Worm (Caenorhabditis elegans) whole organism, mixed stage, embryonic: ENCODE measurements around the gene C13A2.10.

ENCODE experiments used
- M03D4.4 ChIP-seq: sonication (generic microtip); optimal IDR thresholded peaks from 2 replicates; lab custom pipeline; 2017; ENCODE audit warnings: mild to moderate bottlenecking, missing genetic modification characterization, missing compliant biosample characterization
- bed-3 ChIP-seq: fragments of 200-800 bp; sonication (Bioruptor generic); optimal IDR thresholded peaks from 3 replicates; lab custom pipeline; 2018; ENCODE audit warnings: mild to moderate bottlenecking, missing genetic modification characterization, moderate library complexity, missing compliant biosample characterization
- blmp-1 ChIP-seq: fragments of 150-350 bp; optimal IDR thresholded peaks from 2 replicates; lab custom pipeline; 2014; ENCODE audit warnings: missing biosample characterization, missing genetic modification characterization
- ceh-39 ChIP-seq: fragments of 150-350 bp; optimal IDR thresholded peaks from 2 replicates; lab custom pipeline; 2014; ENCODE audit warnings: missing biosample characterization, missing genetic modification characterization
- ceh-43 ChIP-seq: fragments of 200-800 bp; sonication (Bioruptor generic); optimal IDR thresholded peaks from 2 replicates; lab custom pipeline; 2018; ENCODE audit warnings: mild to moderate bottlenecking, missing genetic modification characterization, moderate library complexity, missing compliant biosample characterization
- ceh-83 ChIP-seq: fragments of 200-800 bp; sonication (Bioruptor generic); optimal IDR thresholded peaks from 2 replicates; lab custom pipeline; 2018; ENCODE audit warnings: mild to moderate bottlenecking, missing genetic modification characterization, missing compliant biosample characterization
- ces-1 ChIP-seq: fragments of 150-350 bp; optimal IDR thresholded peaks from 2 replicates; lab custom pipeline; 2014; ENCODE audit warnings: missing biosample characterization, missing genetic modification reagents, missing genetic modification characterization
- cnd-1 ChIP-seq: fragments of 200-800 bp; sonication (Bioruptor generic); optimal IDR thresholded peaks from 2 replicates; lab custom pipeline; 2018; ENCODE audit warnings: mild to moderate bottlenecking, missing genetic modification characterization, missing compliant biosample characterization
- drap-1 ChIP-seq: fragments of 200-800 bp; sonication (Bioruptor generic); optimal IDR thresholded peaks from 3 replicates; lab custom pipeline; 2018; ENCODE audit warnings: mild to moderate bottlenecking, missing genetic modification characterization, missing compliant biosample characterization
- elt-1 ChIP-seq: sonication (generic microtip); optimal IDR thresholded peaks from 2 replicates; lab custom pipeline; 2017; ENCODE audit warnings: missing genetic modification characterization, mild to moderate bottlenecking, missing compliant biosample characterization, antibody characterized with exemption, moderate library complexity, borderline replicate concordance; ENCODE audit not compliant: insufficient read depth
- flh-1 ChIP-seq: fragments of 200-800 bp; sonication (Bioruptor generic); optimal IDR thresholded peaks from 2 replicates; lab custom pipeline; 2018; ENCODE audit warnings: mild to moderate bottlenecking, missing genetic modification characterization, moderate library complexity, missing compliant biosample characterization
- ham-2 ChIP-seq: fragments of 200-800 bp; sonication (Bioruptor generic); optimal IDR thresholded peaks from 2 replicates; lab custom pipeline; 2018; ENCODE audit warnings: mild to moderate bottlenecking, missing genetic modification characterization, missing compliant biosample characterization
- hlh-1 ChIP-seq: fragments of 150-350 bp; optimal IDR thresholded peaks from 2 replicates; lab custom pipeline; 2014; ENCODE audit warnings: missing biosample characterization, missing genetic modification reagents, missing genetic modification characterization
- lin-13 ChIP-seq: fragments of 150-350 bp; optimal IDR thresholded peaks from 2 replicates; lab custom pipeline; 2014; ENCODE audit warnings: missing biosample characterization, missing genetic modification characterization
- lin-32 ChIP-seq: fragments of 200-800 bp; sonication (Bioruptor generic); optimal IDR thresholded peaks from 2 replicates; lab custom pipeline; 2018; ENCODE audit warnings: mild to moderate bottlenecking, missing genetic modification characterization, missing compliant biosample characterization
- lsy-2 ChIP-seq: fragments of 150-350 bp; optimal IDR thresholded peaks from 2 replicates; lab custom pipeline; 2014; ENCODE audit warnings: missing biosample characterization, missing genetic modification characterization
- mab-5 ChIP-seq: fragments of 150-350 bp; optimal IDR thresholded peaks from 2 replicates; lab custom pipeline; 2014; ENCODE audit warnings: missing biosample characterization, missing genetic modification characterization
- mep-1 ChIP-seq: fragments of 150-350 bp; optimal IDR thresholded peaks from 2 replicates; lab custom pipeline; 2017; ENCODE audit warnings: missing biosample characterization, missing genetic modification reagents, missing genetic modification characterization, inconsistent platforms
- mls-2 ChIP-seq: sonication (generic microtip); optimal IDR thresholded peaks from 2 replicates; lab custom pipeline; 2016; ENCODE audit warnings: mild to moderate bottlenecking, missing genetic modification characterization, moderate library complexity, missing compliant biosample characterization
- nhr-12 ChIP-seq: fragments of 150-350 bp; optimal IDR thresholded peaks from 2 replicates; lab custom pipeline; 2014; ENCODE audit warnings: missing biosample characterization, missing genetic modification characterization
- nhr-2 ChIP-seq: fragments of 150-350 bp; optimal IDR thresholded peaks from 2 replicates; lab custom pipeline; 2014; ENCODE audit warnings: missing biosample characterization, missing genetic modification characterization
- nhr-237 ChIP-seq: fragments of 150-350 bp; optimal IDR thresholded peaks from 2 replicates; lab custom pipeline; 2014; ENCODE audit warnings: missing biosample characterization, missing genetic modification characterization
- nhr-28 ChIP-seq: fragments of 150-350 bp; optimal IDR thresholded peaks from 2 replicates; lab custom pipeline; 2014; ENCODE audit warnings: missing biosample characterization, missing genetic modification characterization
- nhr-76 ChIP-seq: sonication (generic microtip); optimal IDR thresholded peaks from 2 replicates; lab custom pipeline; 2017; ENCODE audit warnings: missing biosample characterization, missing genetic modification characterization
- pha-4 ChIP-seq: fragments of 150-350 bp; optimal IDR thresholded peaks from 2 replicates; lab custom pipeline; 2018; ENCODE audit warnings: missing biosample characterization, missing genetic modification reagents, missing genetic modification characterization
- sem-2 ChIP-seq: fragments of 200-800 bp; sonication (Bioruptor generic); optimal IDR thresholded peaks from 2 replicates; lab custom pipeline; 2018; ENCODE audit warnings: mild to moderate bottlenecking, missing genetic modification characterization, missing compliant biosample characterization
- snpc-4 ChIP-seq: fragments of 150-350 bp; optimal IDR thresholded peaks from 2 replicates; lab custom pipeline; 2014; ENCODE audit warnings: missing biosample characterization, missing genetic modification characterization
- sptf-1 ChIP-seq: sonication (generic microtip); optimal IDR thresholded peaks from 2 replicates; lab custom pipeline; 2017; ENCODE audit warnings: mild to moderate bottlenecking, missing genetic modification characterization, moderate library complexity, missing compliant biosample characterization
- tbx-8 ChIP-seq: fragments of 200-800 bp; sonication (Bioruptor generic); optimal IDR thresholded peaks from 2 replicates; lab custom pipeline; 2018; ENCODE audit warnings: mild to moderate bottlenecking, missing genetic modification characterization, moderate library complexity, missing compliant biosample characterization
- unc-120 ChIP-seq: sonication (generic microtip); optimal IDR thresholded peaks from 2 replicates; lab custom pipeline; 2017; ENCODE audit warnings: missing genetic modification characterization, missing compliant biosample characterization; ENCODE audit not compliant: poor library complexity, severe bottlenecking
- unc-39 ChIP-seq: fragments of 150-350 bp; optimal IDR thresholded peaks from 2 replicates; lab custom pipeline; 2014; ENCODE audit warnings: missing biosample characterization, missing genetic modification characterization
- unc-62 ChIP-seq: fragments of 150-350 bp; optimal IDR thresholded peaks from 2 replicates; lab custom pipeline; 2014; ENCODE audit warnings: missing biosample characterization, missing genetic modification reagents, missing genetic modification characterization
- zip-8 ChIP-seq: fragments of 150-350 bp; optimal IDR thresholded peaks from 2 replicates; lab custom pipeline; 2014; ENCODE audit warnings: missing biosample characterization, missing genetic modification characterization
- ztf-11 ChIP-seq: fragments of 150-350 bp; optimal IDR thresholded peaks from 2 replicates; lab custom pipeline; 2014; ENCODE audit warnings: missing biosample characterization, missing genetic modification characterization

C13A2.10 gene

DNA sequence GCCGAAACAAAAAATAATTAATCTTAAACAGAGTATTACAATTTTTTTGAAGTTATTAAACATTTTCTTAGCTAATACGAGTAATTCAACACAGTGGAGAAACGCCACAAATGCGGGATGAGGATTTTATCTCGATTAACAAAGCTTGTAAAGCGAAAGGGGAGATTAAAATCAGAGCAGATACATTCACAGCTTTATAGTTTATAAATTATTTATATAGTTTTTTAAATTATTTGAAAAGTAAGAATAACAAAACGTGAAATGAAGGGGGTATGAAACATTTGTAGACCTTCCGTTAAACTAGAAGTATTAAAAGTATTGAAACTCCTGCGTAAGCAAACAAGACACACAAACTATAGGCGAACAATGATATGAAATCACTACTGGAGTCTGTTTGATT, 19.8 kb downstream of the C13A2.10 start, which contains the start of gene C05C8.8:
Gene C05C8.8, minus strand, starts transcription at position 101 of the 400 bp plus-strand sequence.
- TF ChIP-seq nhr-28 (tag; lab: Kevin White, UChicago) (no peak), snpc-4 (tag; lab: Kevin White, UChicago) (no peak), sem-2 (GFP tag; lab: Kevin White, UChicago) (no peak), M03D4.4 (tag; lab: Kevin White, UChicago) (no peak), unc-62 (GFP tag; lab: Kevin White, UChicago) (no peak), unc-120 (no peak), drap-1 (no peak), cnd-1 (tag; lab: Kevin White, UChicago) (no peak), mls-2 (no peak), lin-13 (tag; lab: Kevin White, UChicago) (no peak), sptf-1 (tag; lab: Kevin White, UChicago) (no peak), mep-1 (tag; lab: Kevin White, UChicago) (no peak), flh-1 (GFP tag; lab: Kevin White, UChicago) (no peak), ceh-83 (GFP tag; lab: Kevin White, UChicago) (no peak), blmp-1 (tag; lab: Kevin White, UChicago) (no peak), nhr-2 (tag; lab: Kevin White, UChicago) (no peak), ham-2 (GFP tag; lab: Kevin White, UChicago) (no peak)

DNA sequence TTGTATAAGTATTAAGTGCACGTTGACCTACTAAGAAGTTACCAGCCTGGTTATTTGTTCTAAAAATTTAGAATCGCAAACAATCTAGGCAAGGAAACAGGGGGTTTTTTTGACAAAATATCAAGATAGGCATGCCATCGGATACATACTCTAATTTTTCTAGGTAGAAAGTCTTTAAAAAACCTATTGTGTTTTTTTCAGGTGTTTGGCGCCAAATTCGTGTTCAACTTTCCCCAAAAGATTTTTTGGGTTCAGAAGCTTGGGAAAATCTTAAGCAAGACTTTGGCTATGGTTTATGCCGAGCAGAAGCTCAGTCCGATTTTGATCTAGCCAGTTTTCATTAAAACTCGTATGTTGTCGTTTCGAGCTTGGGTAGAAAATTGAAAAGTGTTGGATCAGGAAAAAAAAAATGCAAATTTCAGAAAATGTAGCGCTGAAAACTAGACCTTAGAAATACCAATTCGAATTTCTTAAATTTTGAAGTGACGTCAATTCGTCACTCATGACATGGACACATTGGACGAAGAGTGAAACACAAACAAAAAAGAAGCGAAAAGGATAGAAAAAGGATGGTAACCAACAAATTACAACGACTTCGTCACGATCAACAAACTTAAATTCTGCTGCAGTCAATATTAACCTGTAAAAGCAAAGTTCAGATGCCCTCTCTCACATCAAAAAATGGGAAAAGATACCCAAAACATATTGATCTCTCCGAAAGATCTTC, 26.5 kb downstream of the C13A2.10 start:
- no peak for TF ChIP-seq ceh-39 (tag; lab: Kevin White, UChicago)
- TF ChIP-seq nhr-12 = no peak
- TF ChIP-seq nhr-76 (tag; lab: Kevin White, UChicago) = no peak
- no peak for TF ChIP-seq ceh-43
- TF ChIP-seq lin-32 (GFP tag; lab: Kevin White, UChicago) = no peak
- TF ChIP-seq mls-2 = no peak
- TF ChIP-seq ztf-11 (tag; lab: Kevin White, UChicago) = no peak
- no peak for TF ChIP-seq nhr-237
- no peak for TF ChIP-seq ham-2 (GFP tag; lab: Kevin White, UChicago)
- TF ChIP-seq pha-4 (tag; lab: Kevin White, UChicago) = no peak
- no peak for TF ChIP-seq unc-62 (GFP tag; lab: Kevin White, UChicago)
- no peak for TF ChIP-seq mep-1 (tag; lab: Kevin White, UChicago)
- no peak for TF ChIP-seq ces-1 (GFP tag; lab: Kevin White, UChicago)
- TF ChIP-seq sem-2 (GFP tag; lab: Kevin White, UChicago) = no peak
- TF ChIP-seq unc-39 (tag; lab: Kevin White, UChicago) = no peak
- no peak for TF ChIP-seq cnd-1 (tag; lab: Kevin White, UChicago)
- no peak for TF ChIP-seq tbx-8 (GFP tag; lab: Kevin White, UChicago)
- TF ChIP-seq mab-5 = no peak
- no peak for TF ChIP-seq snpc-4 (tag; lab: Kevin White, UChicago)

DNA sequence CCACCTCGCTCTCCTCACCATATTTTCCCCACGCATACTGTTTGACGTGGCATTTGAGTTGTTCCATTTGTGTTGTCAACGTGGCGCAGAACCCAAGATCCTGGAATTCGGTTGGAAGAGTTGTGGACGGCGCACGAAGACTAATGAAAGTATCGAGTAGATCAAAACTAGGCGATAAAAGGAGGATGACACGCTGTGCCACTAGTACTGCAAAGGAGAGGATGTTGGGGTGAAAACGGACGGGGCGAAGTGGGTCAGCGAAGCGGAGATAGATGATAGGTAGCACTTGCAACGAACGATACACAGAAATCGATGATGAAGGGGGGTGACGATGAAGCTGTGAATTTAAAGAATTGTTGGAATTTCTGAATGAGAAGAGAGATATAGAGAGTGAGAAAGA, 27.9 kb downstream of the C13A2.10 start, which contains the start of gene C05C8.7:
Gene C05C8.7, minus strand, starts transcription at position 100 of the 400 bp plus-strand sequence.
- TF ChIP-seq elt-1 (tag; lab: Kevin White, UChicago) = no peak
- no peak for TF ChIP-seq nhr-12
- TF ChIP-seq M03D4.4 (tag; lab: Kevin White, UChicago) = no peak
- no peak for TF ChIP-seq zip-8 (tag; lab: Kevin White, UChicago)
- no peak for TF ChIP-seq lin-13 (tag; lab: Kevin White, UChicago)
- peak; percentile 34 for TF ChIP-seq ham-2 (GFP tag; lab: Kevin White, UChicago)
- no peak for TF ChIP-seq mab-5

DNA sequence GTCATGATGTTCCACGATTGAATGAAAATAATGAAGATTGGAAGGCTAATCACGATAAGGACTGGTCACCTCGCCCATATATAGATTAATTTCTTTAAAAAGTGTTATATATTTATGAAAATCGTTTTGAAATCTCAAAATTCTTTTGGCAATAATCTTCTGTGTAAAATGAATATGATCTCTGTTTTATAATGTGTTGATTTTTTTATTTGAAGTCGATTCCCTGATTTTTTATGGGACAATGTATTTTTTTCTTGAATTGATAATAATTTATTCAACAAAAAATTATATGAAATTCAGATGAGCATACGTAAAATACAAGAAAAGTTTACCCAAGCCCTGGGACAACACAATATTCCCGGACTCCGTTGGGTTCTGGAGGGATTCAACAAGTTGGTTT, 35.4 kb downstream of the C13A2.10 start, which contains the start of gene C05C8.1:
Gene C05C8.1, plus strand, starts transcription at position 301 of the 400 bp plus-strand sequence.
- TF ChIP-seq mab-5 (no peak), M03D4.4 (tag; lab: Kevin White, UChicago) (no peak), bed-3 (GFP tag; lab: Kevin White, UChicago) (no peak), unc-120 (no peak), snpc-4 (tag; lab: Kevin White, UChicago) (no peak), nhr-12 (no peak), ceh-83 (GFP tag; lab: Kevin White, UChicago) (no peak), hlh-1 (no peak), nhr-2 (tag; lab: Kevin White, UChicago) (no peak), lsy-2 (tag; lab: Kevin White, UChicago) (no peak), sem-2 (GFP tag; lab: Kevin White, UChicago) (no peak), unc-39 (tag; lab: Kevin White, UChicago) (no peak), lin-13 (tag; lab: Kevin White, UChicago) (no peak), ceh-39 (tag; lab: Kevin White, UChicago) (no peak), mls-2 (no peak), nhr-28 (tag; lab: Kevin White, UChicago) (no peak), pha-4 (tag; lab: Kevin White, UChicago) (no peak), ztf-11 (tag; lab: Kevin White, UChicago) (no peak), blmp-1 (tag; lab: Kevin White, UChicago) (no peak), zip-8 (tag; lab: Kevin White, UChicago) (no peak)
